Fruit fly (Drosophila melanogaster): Measurements from ENCODE around the gene CG32512.

CG32512 gene

DNA sequence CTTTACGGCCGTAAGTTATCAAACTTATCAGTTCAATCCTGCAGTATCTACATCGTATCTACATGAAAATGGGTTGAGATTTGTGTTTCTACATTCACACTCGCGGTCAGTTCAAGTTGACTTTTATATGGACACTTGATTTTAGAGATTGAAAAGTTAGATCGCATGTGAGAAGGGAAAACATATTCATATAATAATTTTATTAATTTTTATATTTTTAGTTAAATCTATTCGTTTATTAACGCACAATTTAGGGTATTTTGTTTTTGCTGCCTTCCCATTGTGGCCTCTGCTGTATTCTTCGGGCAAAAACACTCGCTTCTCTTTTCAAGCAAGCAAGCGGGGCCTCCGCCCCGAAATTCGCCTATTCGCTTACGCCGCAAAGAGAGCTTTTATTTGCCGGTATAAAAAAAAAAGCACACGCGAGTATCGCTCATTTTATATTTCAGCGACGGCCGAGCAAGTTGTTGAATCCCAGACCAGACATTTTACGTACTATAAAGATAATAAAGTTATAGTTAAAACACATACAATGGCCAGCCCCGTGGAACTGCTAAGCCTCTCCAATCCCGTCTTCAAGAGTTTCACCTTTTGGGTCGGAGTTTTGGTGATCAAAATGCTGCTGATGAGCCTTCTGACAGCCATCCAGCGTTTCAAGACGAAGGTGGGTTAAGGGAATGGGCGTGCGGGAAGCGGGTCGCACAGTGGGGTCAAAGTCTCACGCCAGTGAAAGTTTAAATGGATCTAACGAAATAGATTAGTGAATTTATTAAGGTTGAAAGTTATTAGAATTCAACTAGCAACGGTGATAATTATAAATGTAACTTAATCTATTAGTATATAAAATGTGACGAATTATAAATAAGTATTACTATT lies 24.5 kb downstream of the CG32512 start (continued):
- TF ChIP-seq HmgZ (tag; optimal IDR thresholded peaks at IDR 0.05) (peak; percentile 91), ac (GFP tag; optimal IDR thresholded peaks at IDR 0.05) (peak; percentile 57), Hand (GFP tag; optimal IDR thresholded peaks at IDR 0.05) (peak; percentile 90), Trl (optimal IDR thresholded peaks at IDR 0.05) (no peak), Trl (GFP tag; optimal IDR thresholded peaks at IDR 0.05) (no peak), dan (GFP tag; IDR thresholded peaks at IDR 0.05) (no peak), dysf (GFP tag; IDR thresholded peaks at IDR 0.05) (peak; percentile 94), lbe (GFP tag; optimal IDR thresholded peaks at IDR 0.05) (peak; percentile 84), CG4820 (GFP tag; optimal IDR thresholded peaks at IDR 0.05) (peak; percentile 71), CG7786 (GFP tag; optimal IDR thresholded peaks at IDR 0.05) (peak; percentile 15), CG2202 (tag; optimal IDR thresholded peaks at IDR 0.05) (peak; percentile 72), NFAT (GFP tag; IDR thresholded peaks at IDR 0.05) (peak; percentile 76), CG30431 (GFP tag; optimal IDR thresholded peaks at IDR 0.05) (peak; percentile 67), B-H2 (GFP tag; optimal IDR thresholded peaks at IDR 0.05) (peak; percentile 83), Meics (GFP tag; optimal IDR thresholded peaks at IDR 0.05) (peak; percentile 91), h (optimal IDR thresholded peaks at IDR 0.05) (no peak), vnd (GFP tag; IDR thresholded peaks at IDR 0.05; ENCODE audit: partially characterized antibody) (no peak), Sox100B (GFP tag; optimal IDR thresholded peaks at IDR 0.05) (peak; percentile 85), exex (tag; optimal IDR thresholded peaks at IDR 0.05) (peak; percentile 79), PHDP (tag; optimal IDR thresholded peaks at IDR 0.05) (peak; percentile 95), kah (GFP tag; optimal IDR thresholded peaks at IDR 0.05) (peak; percentile 86), pum (GFP tag; optimal IDR thresholded peaks at IDR 0.05) (no peak), salm (tag; optimal IDR thresholded peaks at IDR 0.05) (peak; percentile 91), grau (tag; optimal IDR thresholded peaks at IDR 0.05) (peak; percentile 92), org-1 (GFP tag; optimal IDR thresholded peaks at IDR 0.05) (peak; percentile 75), CG15601 (tag; optimal IDR thresholded peaks at IDR 0.05) (peak; percentile 81), phol (tag; optimal IDR thresholded peaks at IDR 0.05) (peak; percentile 90), CG9817 (tag; optimal IDR thresholded peaks at IDR 0.05) (peak; percentile 89), CG18764 (GFP tag; optimal IDR thresholded peaks at IDR 0.05) (peak; percentile 61), CG30403 (GFP tag; optimal IDR thresholded peaks at IDR 0.05) (peak; percentile 79), pita (GFP tag; optimal IDR thresholded peaks at IDR 0.05) (no peak), CG11093 (GFP tag; IDR thresholded peaks at IDR 0.05) (peak; percentile 78; the same call in 2 of the 3 replicates), MTF-1 (GFP tag; optimal IDR thresholded peaks at IDR 0.05; ENCODE audit: borderline replicate concordance) (peak; percentile 78), chn (GFP tag; optimal IDR thresholded peaks at IDR 0.05) (no peak), vvl (GFP tag; IDR thresholded peaks at IDR 0.05) (peak; percentile 97), oc (tag; optimal IDR thresholded peaks at IDR 0.05) (peak; percentile 92), CG3847 (GFP tag; IDR thresholded peaks at IDR 0.05) (peak; percentile 85), ATbp (GFP tag; optimal IDR thresholded peaks at IDR 0.05) (peak; percentile 87), CkIIα-i1 (GFP tag; IDR thresholded peaks at IDR 0.05) (no peak), CG18599 (GFP tag; optimal IDR thresholded peaks at IDR 0.05) (peak; percentile 94), Gug (GFP tag; IDR thresholded peaks at IDR 0.05) (peak; percentile 72; the same call in 3 of the 4 replicates), CG11695 (GFP tag; IDR thresholded peaks at IDR 0.05) (peak; percentile 91), Hmr (GFP tag; optimal IDR thresholded peaks at IDR 0.05) (peak; percentile 92), bbx (GFP tag; IDR thresholded peaks at IDR 0.05; ENCODE audit: partially characterized antibody) (no peak), CG17829 (tag; optimal IDR thresholded peaks at IDR 0.05) (peak; percentile 91), Oaz (GFP tag; IDR thresholded peaks at IDR 0.05) (peak; percentile 83), CG2129 (GFP tag; IDR thresholded peaks at IDR 0.05; ENCODE audit: partially characterized antibody) (no peak), gro (GFP tag; optimal IDR thresholded peaks at IDR 0.05) (peak; percentile 5), klu (GFP tag; IDR thresholded peaks at IDR 0.05) (peak; percentile 75)

Data from whole organism, embryonic.